Worm (Caenorhabditis elegans) whole organism, L4 larva: ENCODE results near the gene iglr-2.

Experiments
- F26F4.8 ChIP-seq: fragments of 200-800 bp; sonication (Bioruptor generic); conservative IDR thresholded peaks from 2 replicates; pipeline ENCODE4 v1.3.6; 2022; ENCODE audit warnings: missing genetic modification characterization, missing compliant biosample characterization
- F44E2.7 ChIP-seq: fragments of 200-800 bp; sonication (Bioruptor generic); IDR thresholded peaks from 2 replicates; pipeline ENCODE4 v2.1.2; 2022; ENCODE audit warnings: missing genetic modification characterization, missing compliant biosample characterization
- dmd-8 ChIP-seq: fragments of 200-800 bp; sonication (Bioruptor generic); IDR thresholded peaks from 2 replicates; pipeline ENCODE4 v1.3.6; 2022; ENCODE audit warnings: missing genetic modification characterization, missing compliant biosample characterization
- mdl-1 ChIP-seq, 2 experiments: fragments of 150-350 bp in 1 of 2; sonication (generic microtip) in 1 of 2; optimal IDR thresholded peaks; 2 replicates each; lab custom pipeline; 2014 to 2017; ENCODE audit warnings: missing biosample characterization in 2 of 2, missing genetic modification characterization in 2 of 2
- nhr-111 ChIP-seq: fragments of 200-800 bp; sonication (Bioruptor generic); optimal IDR thresholded peaks from 2 replicates; lab custom pipeline; 2018; ENCODE audit warnings: mild to moderate bottlenecking, missing genetic modification characterization, missing compliant biosample characterization
- nhr-237 ChIP-seq: sonication (generic microtip); optimal IDR thresholded peaks from 2 replicates; lab custom pipeline; 2017; ENCODE audit warnings: missing biosample characterization, missing genetic modification characterization
- nhr-28 ChIP-seq: fragments of 150-350 bp; optimal IDR thresholded peaks from 2 replicates; lab custom pipeline; 2014; ENCODE audit warnings: missing biosample characterization, missing genetic modification characterization
- nhr-76 ChIP-seq: fragments of 150-350 bp; optimal IDR thresholded peaks from 2 replicates; lab custom pipeline; 2014; ENCODE audit warnings: missing biosample characterization, missing genetic modification characterization
- snpc-1.2 ChIP-seq: fragments of 200-800 bp; sonication (Bioruptor generic); IDR thresholded peaks from 2 replicates; pipeline ENCODE4 v1.3.6; 2022; ENCODE audit warnings: missing genetic modification reagents, missing genetic modification characterization, missing compliant biosample characterization

DNA sequence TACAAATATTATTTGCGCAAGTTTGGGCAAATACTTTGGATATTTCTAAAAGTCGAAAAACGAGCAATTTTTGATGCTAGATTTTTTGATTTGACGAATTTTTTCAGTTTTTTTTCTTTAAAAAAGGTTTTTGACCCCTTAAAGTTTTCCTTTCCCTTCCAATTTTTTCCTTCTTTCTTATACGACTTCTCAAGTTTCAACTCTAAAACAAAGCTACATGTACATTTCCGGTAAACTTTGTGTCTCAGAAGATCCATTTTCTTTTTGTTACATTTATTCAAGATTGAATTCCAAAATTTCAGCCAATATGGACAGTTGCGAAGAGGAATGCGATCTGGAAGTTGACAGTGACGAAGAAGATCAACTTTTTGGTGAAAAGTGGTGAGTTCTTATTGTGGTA lies 52.3 kb downstream of the iglr-2 start, which contains the start of gene mig-10:
- TF ChIP-seq snpc-1.2 (no peak), dmd-8 (GFP tag; lab: Robert Waterston, UW) (no peak), nhr-76 (tag; lab: Kevin White, UChicago) (no peak), nhr-237 (no peak), mdl-1 (tag; optimal IDR thresholded peaks at IDR 0.05; lab: Kevin White, UChicago) (no peak), nhr-28 (no peak), nhr-111 (no peak), F26F4.8 (GFP tag; lab: Robert Waterston, UW) (no peak), F44E2.7 (no peak)
